Worm (Caenorhabditis elegans) whole organism, late embryonic: ENCODE data around the gene acp-5.
A peak's percentile ranks its signal among the peaks of the same experiment; 100 is the strongest.

Source experiments
- C08G9.2 ChIP-seq: sonication (generic microtip); optimal IDR thresholded peaks from 2 replicates; lab custom pipeline; 2016; ENCODE audit warnings: mild to moderate bottlenecking, missing genetic modification characterization, moderate library complexity, missing compliant biosample characterization
- C38D4.7 ChIP-seq: fragments of 200-800 bp; sonication (Bioruptor generic); optimal IDR thresholded peaks from 2 replicates; lab custom pipeline; 2018; ENCODE audit warnings: mild to moderate bottlenecking, missing genetic modification characterization, moderate library complexity, missing compliant biosample characterization
- F13H6.1 ChIP-seq: sonication (generic microtip); optimal IDR thresholded peaks from 2 replicates; lab custom pipeline; 2016; ENCODE audit warnings: missing genetic modification characterization, missing compliant biosample characterization
- K09A11.1 ChIP-seq: sonication (generic microtip); optimal IDR thresholded peaks from 2 replicates; lab custom pipeline; 2017; ENCODE audit warnings: antibody characterized with exemption, mild to moderate bottlenecking, missing genetic modification characterization, missing compliant biosample characterization; ENCODE audit not compliant: insufficient read depth
- Y22D7AL.16 ChIP-seq: sonication (generic microtip); optimal IDR thresholded peaks from 2 replicates; lab custom pipeline; 2016; ENCODE audit warnings: missing genetic modification characterization, missing compliant biosample characterization
- ama-1 ChIP-seq: fragments of 150-350 bp; optimal IDR thresholded peaks from 2 replicates; lab custom pipeline; 2014
- ceh-18 ChIP-seq: sonication (generic microtip); optimal IDR thresholded peaks from 2 replicates; lab custom pipeline; 2016; ENCODE audit warnings: missing genetic modification characterization, missing compliant biosample characterization
- ceh-2 ChIP-seq: sonication (generic microtip); optimal IDR thresholded peaks from 2 replicates; lab custom pipeline; 2016; ENCODE audit warnings: missing genotype, missing genetic modification characterization, missing compliant biosample characterization
- ceh-22 ChIP-seq: sonication (generic microtip); optimal IDR thresholded peaks from 2 replicates; lab custom pipeline; 2017; ENCODE audit warnings: missing biosample characterization, missing genetic modification characterization
- ceh-30 ChIP-seq: fragments of 150-350 bp; optimal IDR thresholded peaks from 2 replicates; lab custom pipeline; 2014; ENCODE audit warnings: missing biosample characterization, missing genetic modification characterization
- ceh-31 ChIP-seq: sonication (generic microtip); optimal IDR thresholded peaks from 2 replicates; lab custom pipeline; 2016; ENCODE audit warnings: missing genetic modification characterization, missing compliant biosample characterization
- ceh-34 ChIP-seq: sonication (generic microtip); optimal IDR thresholded peaks from 2 replicates; lab custom pipeline; 2016; ENCODE audit warnings: mild to moderate bottlenecking, missing genetic modification characterization, missing compliant biosample characterization
- ceh-48 ChIP-seq: sonication (generic microtip); optimal IDR thresholded peaks from 2 replicates; lab custom pipeline; 2016; ENCODE audit warnings: missing genetic modification characterization, inconsistent platforms, missing compliant biosample characterization
- ceh-6 ChIP-seq: fragments of 200-800 bp; sonication (Bioruptor generic); optimal IDR thresholded peaks from 2 replicates; lab custom pipeline; 2018; ENCODE audit warnings: mild to moderate bottlenecking, missing genetic modification characterization, missing compliant biosample characterization
- ceh-9 ChIP-seq: sonication (generic microtip); optimal IDR thresholded peaks from 2 replicates; lab custom pipeline; 2016; ENCODE audit warnings: mild to moderate bottlenecking, missing genetic modification characterization, inconsistent platforms, missing compliant biosample characterization
- dmd-4 ChIP-seq: sonication (generic microtip); optimal IDR thresholded peaks from 2 replicates; lab custom pipeline; 2016; ENCODE audit warnings: borderline replicate concordance, missing genetic modification characterization, missing compliant biosample characterization
- elt-2 ChIP-seq: sonication (generic microtip); optimal IDR thresholded peaks from 2 replicates; lab custom pipeline; 2016; ENCODE audit warnings: missing genetic modification reagents, missing genetic modification characterization, missing compliant biosample characterization
- ets-4 ChIP-seq: sonication (generic microtip); optimal IDR thresholded peaks from 2 replicates; lab custom pipeline; 2016; ENCODE audit warnings: missing genetic modification characterization, missing compliant biosample characterization
- fax-1 ChIP-seq: sonication (generic microtip); optimal IDR thresholded peaks from 2 replicates; lab custom pipeline; 2016; ENCODE audit warnings: missing genotype, missing genetic modification characterization, missing compliant biosample characterization
- fkh-10 ChIP-seq: fragments of 150-350 bp; optimal IDR thresholded peaks from 2 replicates; lab custom pipeline; 2014; ENCODE audit warnings: missing biosample characterization, missing genetic modification reagents, missing genetic modification characterization
- gmeb-2 ChIP-seq: sonication (generic microtip); optimal IDR thresholded peaks from 2 replicates; lab custom pipeline; 2016; ENCODE audit warnings: missing genetic modification characterization, inconsistent platforms, missing compliant biosample characterization
- hlh-13 ChIP-seq: fragments of 200-800 bp; sonication (Bioruptor generic); optimal IDR thresholded peaks from 2 replicates; lab custom pipeline; 2018; ENCODE audit warnings: mild to moderate bottlenecking, missing genetic modification characterization, missing compliant biosample characterization
- hlh-15 ChIP-seq: sonication (generic microtip); optimal IDR thresholded peaks from 2 replicates; lab custom pipeline; 2016; ENCODE audit warnings: missing genetic modification characterization, missing compliant biosample characterization
- hlh-30 ChIP-seq: sonication (generic microtip); optimal IDR thresholded peaks from 2 replicates; lab custom pipeline; 2017; ENCODE audit warnings: antibody characterized with exemption, missing genetic modification characterization, missing compliant biosample characterization; ENCODE audit not compliant: insufficient read depth
- hlh-8 ChIP-seq: sonication (generic microtip); optimal IDR thresholded peaks from 2 replicates; lab custom pipeline; 2016; ENCODE audit warnings: missing genotype, missing genetic modification characterization, missing compliant biosample characterization
- lim-6 ChIP-seq: sonication (generic microtip); optimal IDR thresholded peaks from 2 replicates; lab custom pipeline; 2016; ENCODE audit warnings: missing genetic modification characterization, missing compliant biosample characterization
- lin-11 ChIP-seq: fragments of 200-800 bp; sonication (Bioruptor generic); optimal IDR thresholded peaks from 2 replicates; lab custom pipeline; 2018; ENCODE audit warnings: mild to moderate bottlenecking, missing genetic modification characterization, missing compliant biosample characterization
- madf-2 ChIP-seq: sonication (generic microtip); optimal IDR thresholded peaks from 2 replicates; lab custom pipeline; 2017; ENCODE audit warnings: missing genetic modification characterization, missing compliant biosample characterization
- mec-3 ChIP-seq: sonication (generic microtip); optimal IDR thresholded peaks from 2 replicates; lab custom pipeline; 2016; ENCODE audit warnings: borderline replicate concordance, missing genetic modification characterization, missing compliant biosample characterization
- nfya-1 ChIP-seq: sonication (generic microtip); optimal IDR thresholded peaks from 2 replicates; lab custom pipeline; 2017; ENCODE audit warnings: missing genetic modification characterization, mild to moderate bottlenecking, missing compliant biosample characterization, antibody characterized with exemption, moderate library complexity
- nhr-232 ChIP-seq: sonication (generic microtip); optimal IDR thresholded peaks from 2 replicates; lab custom pipeline; 2016; ENCODE audit warnings: missing genetic modification characterization, missing compliant biosample characterization
- npax-4 ChIP-seq: sonication (generic microtip); optimal IDR thresholded peaks from 2 replicates; lab custom pipeline; 2016; ENCODE audit warnings: missing genetic modification characterization, missing compliant biosample characterization
- odd-2 ChIP-seq: sonication (generic microtip); optimal IDR thresholded peaks from 2 replicates; lab custom pipeline; 2017; ENCODE audit warnings: antibody characterized with exemption, mild to moderate bottlenecking, missing genetic modification characterization, missing compliant biosample characterization
- pag-3 ChIP-seq: sonication (generic microtip); optimal IDR thresholded peaks from 2 replicates; lab custom pipeline; 2016; ENCODE audit warnings: missing compliant biosample characterization, missing genetic modification characterization, borderline replicate concordance
- pax-1 ChIP-seq: fragments of 150-350 bp; optimal IDR thresholded peaks from 2 replicates; lab custom pipeline; 2014; ENCODE audit warnings: missing biosample characterization, missing genetic modification characterization
- pha-2 ChIP-seq: sonication (generic microtip); optimal IDR thresholded peaks from 2 replicates; lab custom pipeline; 2017; ENCODE audit warnings: mild to moderate bottlenecking, missing genetic modification characterization, missing compliant biosample characterization
- pha-4 ChIP-seq: fragments of 150-350 bp; optimal IDR thresholded peaks from 2 replicates; lab custom pipeline; 2018; ENCODE audit warnings: missing biosample characterization, missing genetic modification reagents, missing genetic modification characterization
- pqm-1 ChIP-seq: sonication (generic microtip); optimal IDR thresholded peaks from 2 replicates; lab custom pipeline; 2016; ENCODE audit warnings: missing genetic modification characterization, missing compliant biosample characterization
- pros-1 ChIP-seq: fragments of 150-350 bp; optimal IDR thresholded peaks from 2 replicates; lab custom pipeline; 2014; ENCODE audit warnings: missing biosample characterization, missing genetic modification reagents, missing genetic modification characterization
- ref-2 ChIP-seq: sonication (generic microtip); optimal IDR thresholded peaks from 2 replicates; lab custom pipeline; 2016; ENCODE audit warnings: missing genetic modification characterization, missing compliant biosample characterization
- rnt-1 ChIP-seq: sonication (generic microtip); optimal IDR thresholded peaks from 2 replicates; lab custom pipeline; 2016; ENCODE audit warnings: missing genetic modification characterization, missing compliant biosample characterization
- sdc-2 ChIP-seq: sonication (generic microtip); optimal IDR thresholded peaks from 2 replicates; lab custom pipeline; 2016; ENCODE audit warnings: missing genotype, missing genetic modification characterization, missing compliant biosample characterization
- sox-2 ChIP-seq: fragments of 200-800 bp; sonication (Bioruptor generic); IDR thresholded peaks from 2 replicates; pipeline ENCODE4 v1.3.6; 2022; ENCODE audit warnings: missing genetic modification reagents, missing genetic modification characterization, missing compliant biosample characterization
- sox-4 ChIP-seq: sonication (generic microtip); optimal IDR thresholded peaks from 2 replicates; lab custom pipeline; 2017; ENCODE audit warnings: mild to moderate bottlenecking, missing genetic modification characterization, inconsistent platforms, missing compliant biosample characterization
- tbx-2 ChIP-seq: sonication (generic microtip); optimal IDR thresholded peaks from 2 replicates; lab custom pipeline; 2016; ENCODE audit warnings: missing genetic modification characterization, missing compliant biosample characterization
- tbx-7 ChIP-seq: sonication (generic microtip); optimal IDR thresholded peaks from 2 replicates; lab custom pipeline; 2016; ENCODE audit warnings: missing genotype, missing genetic modification characterization, missing compliant biosample characterization
- ttx-3 ChIP-seq: sonication (generic microtip); optimal IDR thresholded peaks from 2 replicates; lab custom pipeline; 2016; ENCODE audit warnings: missing genetic modification reagents, missing genetic modification characterization, missing compliant biosample characterization
- unc-3 ChIP-seq, 2 experiments: fragments of 200-800 bp in 1 of 2; sonication (Bioruptor generic) in 1 of 2; sonication (generic microtip) in 1 of 2; conservative IDR thresholded peaks in 1 of 2; optimal IDR thresholded peaks in 1 of 2; 2 replicates each; pipeline versions ENCODE4 v1.3.6 to Lab custom; 2016 to 2022; ENCODE audit warnings: missing compliant biosample characterization in 2 of 2, missing genetic modification characterization in 2 of 2, missing genetic modification reagents in 1 of 2
- unc-42 ChIP-seq: sonication (generic microtip); optimal IDR thresholded peaks from 2 replicates; lab custom pipeline; 2016; ENCODE audit warnings: missing genotype, missing genetic modification characterization, missing compliant biosample characterization
- unc-55 ChIP-seq: sonication (generic microtip); optimal IDR thresholded peaks from 2 replicates; lab custom pipeline; 2017; ENCODE audit warnings: missing biosample characterization, missing genetic modification reagents, missing genetic modification characterization
- unc-86 ChIP-seq: sonication (generic microtip); optimal IDR thresholded peaks from 2 replicates; lab custom pipeline; 2016; ENCODE audit warnings: missing genetic modification characterization, missing compliant biosample characterization
- zip-5 ChIP-seq: sonication (generic microtip); optimal IDR thresholded peaks from 2 replicates; lab custom pipeline; 2016; ENCODE audit warnings: missing genetic modification characterization, missing compliant biosample characterization
- ztf-16 ChIP-seq: sonication (generic microtip); optimal IDR thresholded peaks from 2 replicates; lab custom pipeline; 2017; ENCODE audit warnings: missing genetic modification characterization, missing compliant biosample characterization

Gene acp-5

DNA sequence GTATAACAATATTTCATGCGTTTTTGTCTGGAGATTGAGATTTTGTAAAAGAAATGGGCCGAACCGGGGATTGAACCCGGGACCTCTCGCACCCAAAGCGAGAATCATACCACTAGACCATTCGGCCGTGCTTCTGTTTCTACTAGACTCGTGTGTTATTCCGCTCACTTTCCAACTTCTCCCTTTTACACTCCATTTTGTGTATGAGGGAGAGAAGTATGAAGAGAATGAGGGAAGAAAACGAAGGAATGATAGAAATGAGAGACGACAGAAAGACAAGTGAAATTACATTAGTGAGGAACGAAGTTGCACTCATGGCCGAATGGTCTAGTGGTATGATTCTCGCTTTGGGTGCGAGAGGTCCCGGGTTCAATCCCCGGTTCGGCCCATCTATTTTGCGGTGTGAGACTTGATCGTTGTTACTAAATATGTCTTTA lies 28.1 kb upstream of the acp-5 start:
- peak; percentile 89 for TF ChIP-seq dmd-4 (tag; lab: Kevin White, UChicago)
- TF ChIP-seq K09A11.1 (tag; lab: Kevin White, UChicago): peak; percentile 60
- peak; percentile 82 for TF ChIP-seq ceh-9
- peak; percentile 84 for TF ChIP-seq ceh-31 (tag; lab: Kevin White, UChicago)
- TF ChIP-seq hlh-30 (tag; lab: Kevin White, UChicago): peak; percentile 41
- TF ChIP-seq elt-2 (tag; lab: Kevin White, UChicago): peak; percentile 89
- peak; percentile 78 for TF ChIP-seq ttx-3
- peak; percentile 91 for TF ChIP-seq pqm-1 (tag; lab: Kevin White, UChicago)
- TF ChIP-seq hlh-15 (tag; lab: Kevin White, UChicago): peak; percentile 79
- peak; percentile 62 for TF ChIP-seq hlh-8 (tag; lab: Kevin White, UChicago)
- TF ChIP-seq C08G9.2 (tag; lab: Kevin White, UChicago): peak; percentile 77
- TF ChIP-seq sdc-2 (tag; lab: Kevin White, UChicago): peak; percentile 88
- peak; percentile 78 for TF ChIP-seq unc-3 (GFP tag; conservative IDR thresholded peaks at IDR 0.05; lab: Robert Waterston, UW)
- peak; percentile 73 for TF ChIP-seq unc-3 (tag; optimal IDR thresholded peaks at IDR 0.05; lab: Kevin White, UChicago)
- peak; percentile 77 for TF ChIP-seq lin-11 (tag; lab: Kevin White, UChicago)
- TF ChIP-seq ceh-2 (tag; lab: Kevin White, UChicago): peak; percentile 65
- TF ChIP-seq nhr-232 (tag; lab: Kevin White, UChicago): peak; percentile 76
- peak; percentile 71 for TF ChIP-seq unc-55 (GFP tag; lab: Kevin White, UChicago)
- no peak for TF ChIP-seq pha-4
- peak; percentile 89 for TF ChIP-seq hlh-13
- peak; percentile 84 for TF ChIP-seq F13H6.1
- peak; percentile 86 for TF ChIP-seq ceh-6 (GFP tag; lab: Kevin White, UChicago)
- peak; percentile 83 for TF ChIP-seq pha-2 (tag; lab: Kevin White, UChicago)
- peak; percentile 72 for TF ChIP-seq Y22D7AL.16 (tag; lab: Kevin White, UChicago)
- peak; percentile 86 for TF ChIP-seq fax-1 (tag; lab: Kevin White, UChicago)
- peak; percentile 65 for TF ChIP-seq unc-86 (tag; lab: Kevin White, UChicago)
- TF ChIP-seq nfya-1 (tag; lab: Kevin White, UChicago): peak; percentile 86
- TF ChIP-seq gmeb-2 (tag; lab: Kevin White, UChicago): peak; percentile 86
- peak; percentile 28 for TF ChIP-seq mec-3
- peak; percentile 36 for TF ChIP-seq zip-5
- TF ChIP-seq ceh-48: peak; percentile 78
- TF ChIP-seq ref-2 (tag; lab: Kevin White, UChicago): peak; percentile 79
- TF ChIP-seq pax-1 (tag; lab: Kevin White, UChicago): no peak
- peak; percentile 90 for TF ChIP-seq ztf-16 (tag; lab: Kevin White, UChicago)
- TF ChIP-seq tbx-7 (tag; lab: Kevin White, UChicago): no peak
- TF ChIP-seq sox-4 (tag; lab: Kevin White, UChicago): peak; percentile 92
- TF ChIP-seq ama-1 (lab: Kevin White, UChicago): no peak
- peak; percentile 41 for TF ChIP-seq pag-3
- peak; percentile 82 for TF ChIP-seq tbx-2
- peak; percentile 70 for TF ChIP-seq npax-4 (tag; lab: Kevin White, UChicago)
- TF ChIP-seq unc-42 (tag; lab: Kevin White, UChicago): peak; percentile 92
- peak; percentile 75 for TF ChIP-seq sox-2
- TF ChIP-seq fkh-10: peak; percentile 57
- peak; percentile 78 for TF ChIP-seq rnt-1 (tag; lab: Kevin White, UChicago)
- peak; percentile 82 for TF ChIP-seq lim-6 (tag; lab: Kevin White, UChicago)
- peak; percentile 78 for TF ChIP-seq ceh-30 (tag; lab: Kevin White, UChicago)
- peak; percentile 23 for TF ChIP-seq odd-2 (tag; lab: Kevin White, UChicago)
- peak; percentile 69 for TF ChIP-seq ets-4 (tag; lab: Kevin White, UChicago)
- TF ChIP-seq madf-2 (tag; lab: Kevin White, UChicago): peak; percentile 90
- TF ChIP-seq C38D4.7 (GFP tag; lab: Kevin White, UChicago): peak; percentile 80
- no peak for TF ChIP-seq pros-1 (tag; lab: Kevin White, UChicago)
- peak; percentile 85 for TF ChIP-seq ceh-18 (tag; lab: Kevin White, UChicago)
- no peak for TF ChIP-seq ceh-22 (tag; lab: Kevin White, UChicago)
- peak; percentile 78 for TF ChIP-seq ceh-34 (tag; lab: Kevin White, UChicago)
